Worm (Caenorhabditis elegans): Measurements from ENCODE around the gene nas-7.

ce11 chrII:7393393-7393792, 9.1 kb downstream of the nas-7 start:
- TF ChIP-seq mab-5 (tag; optimal IDR thresholded peaks at IDR 0.05) = no peak
- no peak for TF ChIP-seq nhr-237 (tag; optimal IDR thresholded peaks at IDR 0.05)
- no peak for TF ChIP-seq unc-62 (GFP tag; optimal IDR thresholded peaks at IDR 0.05)
- TF ChIP-seq crh-2 (tag; optimal IDR thresholded peaks at IDR 0.05) = no peak
- no peak for TF ChIP-seq fos-1 (tag; optimal IDR thresholded peaks at IDR 0.05)
- no peak for TF ChIP-seq aly-2 (tag; optimal IDR thresholded peaks at IDR 0.05)
- TF ChIP-seq lin-39 (tag; optimal IDR thresholded peaks at IDR 0.05) = no peak
